Fruit fly (Drosophila melanogaster) whole organism: ENCODE measurements around the gene Myt1.

Experiments used
- CG8478 ChIP-seq: fragments of >200 bp; optimal IDR thresholded peaks from 2 replicates; lab custom pipeline; 2018; ENCODE audit warnings: inconsistent platforms
- Dll ChIP-seq: fragments of >200 bp; optimal IDR thresholded peaks from 2 replicates; lab custom pipeline; 2017
- EcR ChIP-seq, 2 experiments: fragments of >200 bp; optimal IDR thresholded peaks; 2 replicates each; lab custom pipeline; 2017; ENCODE audit warnings: missing biosample characterization in 2 of 2, missing genetic modification characterization in 2 of 2, missing genetic modification reagents in 2 of 2
- pan ChIP-seq: fragments of >200 bp; optimal IDR thresholded peaks from 2 replicates; lab custom pipeline; 2017
- psq ChIP-seq: fragments of >200 bp; optimal IDR thresholded peaks from 2 replicates; lab custom pipeline; 2017
- usp ChIP-seq: fragments of >200 bp; optimal IDR thresholded peaks from 2 replicates; lab custom pipeline; 2017; ENCODE audit warnings: missing biosample characterization, missing genetic modification characterization, mixed read lengths

The Myt1 gene

DNA sequence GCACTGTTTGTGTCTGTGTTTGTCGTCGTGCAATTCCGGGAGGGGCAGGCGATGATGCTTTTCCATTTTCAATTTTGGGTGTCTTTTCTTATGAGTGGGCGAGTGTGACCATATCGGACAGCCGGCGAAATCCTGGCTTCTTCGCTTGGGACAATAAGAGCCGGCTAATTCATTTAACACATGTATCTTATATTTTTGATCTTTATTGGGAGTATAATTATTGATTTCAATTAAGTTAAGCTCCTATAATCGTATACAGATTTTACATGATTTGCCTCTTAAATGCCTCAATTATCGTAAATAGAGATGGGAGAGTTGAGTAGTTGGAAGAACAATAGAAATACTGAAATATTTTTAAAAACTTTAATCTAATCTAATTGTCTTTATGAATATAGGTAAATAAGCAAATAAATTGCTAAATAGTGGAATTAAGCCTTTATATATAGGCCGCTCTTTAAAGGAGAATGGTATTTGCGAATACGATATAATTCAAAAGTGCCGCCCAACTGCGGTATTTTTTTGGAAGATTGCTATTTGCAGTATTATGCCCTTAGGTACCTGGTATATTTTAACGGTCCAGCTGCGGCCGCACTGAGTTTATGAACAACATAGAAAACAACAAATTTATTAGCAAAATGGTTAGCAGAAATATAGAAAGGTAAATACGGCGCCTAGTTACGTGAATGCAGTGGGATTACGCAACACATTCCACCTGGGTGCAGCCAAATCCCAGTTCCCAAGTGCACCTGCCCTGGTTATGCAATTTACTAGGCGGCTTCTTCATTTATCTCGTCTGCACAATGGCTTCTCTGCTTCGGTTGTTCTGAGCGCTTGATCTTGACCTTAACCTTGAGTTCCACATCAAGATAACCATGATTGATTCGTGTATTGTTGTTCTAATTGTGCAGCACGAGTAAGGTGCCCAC lies at the start of gene Myt1, which contains the start of the genes PGRP-LD and Pmi:
TSS of gene Myt1 (minus strand) at position 116 of the 926 bp plus-strand sequence.
TSS of gene PGRP-LD (plus strand) at position 576 of the 926 bp plus-strand sequence.
TSS of gene Pmi (plus strand) at position 576 of the 926 bp plus-strand sequence.
- no peak for TF ChIP-seq pan (lab: Kevin White, UChicago)
- TF ChIP-seq Dll (lab: Kevin White, UChicago) = no peak
- no peak for TF ChIP-seq usp (GFP tag; lab: Kevin White, UChicago)
- no peak for TF ChIP-seq EcR (GFP tag; optimal IDR thresholded peaks at IDR 0.05; lab: Kevin White, UChicago)
- TF ChIP-seq CG8478 = no peak
- TF ChIP-seq psq (lab: Kevin White, UChicago) = no peak

DNA sequence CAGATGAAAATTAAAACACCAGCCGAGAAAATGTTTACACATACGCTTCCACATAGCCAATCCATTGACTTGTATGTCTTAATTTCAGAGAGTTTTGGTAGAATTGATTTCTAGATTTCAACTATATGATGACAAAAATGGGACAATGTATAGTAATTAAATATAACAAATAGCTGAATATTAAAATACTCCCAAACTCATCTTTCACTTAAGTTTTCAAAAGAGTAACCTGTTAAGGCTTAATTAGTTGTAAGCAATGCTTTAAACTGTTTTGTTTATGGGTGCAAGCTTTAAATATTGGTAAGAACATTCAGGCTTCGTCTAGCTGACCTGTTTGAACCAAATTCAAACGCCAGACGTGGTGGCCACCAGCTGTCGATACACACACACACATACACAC lies 49.3 kb upstream of the Myt1 start:
- TF ChIP-seq pan (lab: Kevin White, UChicago) (no peak), psq (lab: Kevin White, UChicago) (no peak), EcR (GFP tag; optimal IDR thresholded peaks at IDR 0.05; lab: Kevin White, UChicago) (no peak), CG8478 (no peak), Dll (lab: Kevin White, UChicago) (no peak), usp (GFP tag; lab: Kevin White, UChicago) (no peak)

dm6 chr3L:5828275-5828674 lies 48.9 kb upstream of the Myt1 start:
- no peak for TF ChIP-seq Dll (lab: Kevin White, UChicago)
- TF ChIP-seq usp (GFP tag; lab: Kevin White, UChicago) = no peak
- TF ChIP-seq psq (lab: Kevin White, UChicago) = no peak
- no peak for TF ChIP-seq EcR (GFP tag; optimal IDR thresholded peaks at IDR 0.05; lab: Kevin White, UChicago)
- TF ChIP-seq CG8478 = no peak
- TF ChIP-seq pan (lab: Kevin White, UChicago) = no peak

DNA sequence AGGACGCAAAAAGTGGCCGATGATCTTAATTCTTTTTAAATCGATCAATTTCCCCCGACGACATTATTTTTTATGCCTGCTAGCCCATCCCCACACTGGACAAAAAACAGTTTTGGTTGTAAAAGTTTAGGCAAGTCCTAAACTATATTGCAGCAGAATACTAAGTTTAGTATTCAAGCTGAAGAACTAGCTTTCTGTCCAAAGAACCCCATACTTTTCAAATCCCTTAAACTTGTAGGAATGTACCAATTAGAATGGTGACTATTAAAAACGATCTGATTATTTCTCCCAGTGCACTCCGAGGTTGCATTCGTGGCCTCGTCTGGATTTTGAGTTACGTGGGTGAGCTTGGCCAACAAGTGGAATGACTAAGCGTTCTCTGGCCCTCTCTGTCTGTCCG lies 46.1 kb upstream of the Myt1 start:
- TF ChIP-seq CG8478 = no peak
- no peak for TF ChIP-seq pan (lab: Kevin White, UChicago)
- TF ChIP-seq Dll (lab: Kevin White, UChicago) = no peak
- TF ChIP-seq usp (GFP tag; lab: Kevin White, UChicago) = no peak
- no peak for TF ChIP-seq EcR (GFP tag; optimal IDR thresholded peaks at IDR 0.05; lab: Kevin White, UChicago)
- no peak for TF ChIP-seq psq (lab: Kevin White, UChicago)

DNA sequence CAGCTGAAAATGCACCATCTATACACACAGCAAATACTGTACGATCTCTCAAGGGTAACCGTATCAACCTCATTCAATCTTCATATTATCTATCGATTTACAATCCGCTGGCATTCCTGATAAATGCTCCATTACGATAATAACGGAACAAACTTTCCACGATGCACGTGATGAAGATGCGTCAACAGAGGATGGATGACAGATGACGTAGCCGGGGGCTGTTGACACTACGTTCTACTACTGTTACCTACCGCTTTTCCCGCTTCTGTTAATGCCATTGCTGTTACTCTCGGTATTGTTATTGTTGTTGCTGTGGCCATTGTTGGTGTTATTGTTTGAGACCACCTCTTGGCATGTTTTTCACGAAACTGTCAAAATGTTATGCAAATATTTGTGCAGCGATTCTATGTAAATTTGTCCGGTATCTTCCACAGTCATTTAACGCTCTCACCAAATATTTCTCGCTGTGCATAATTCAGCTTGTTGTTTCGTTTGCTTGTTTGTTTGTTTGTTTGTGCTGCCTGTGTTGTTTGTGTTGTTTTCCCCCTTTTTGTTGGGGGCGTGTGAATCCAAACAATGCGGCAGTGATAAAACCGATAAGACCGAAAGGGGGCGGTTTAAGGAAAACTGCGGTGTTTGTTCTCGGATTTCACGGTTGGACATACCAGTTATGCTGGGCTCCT lies 44.5 kb upstream of the Myt1 start:
- TF ChIP-seq pan (lab: Kevin White, UChicago) (no peak), psq (lab: Kevin White, UChicago) (no peak), Dll (lab: Kevin White, UChicago) (no peak), usp (GFP tag; lab: Kevin White, UChicago) (no peak), EcR (GFP tag; optimal IDR thresholded peaks at IDR 0.05; lab: Kevin White, UChicago) (no peak), CG8478 (no peak)

- no peak for TF ChIP-seq pan (lab: Kevin White, UChicago)
- no peak for TF ChIP-seq psq (lab: Kevin White, UChicago)
- TF ChIP-seq CG8478 = no peak
- no peak for TF ChIP-seq usp (GFP tag; lab: Kevin White, UChicago)
- no peak for TF ChIP-seq EcR (GFP tag; optimal IDR thresholded peaks at IDR 0.05; lab: Kevin White, UChicago)
- no peak for TF ChIP-seq Dll (lab: Kevin White, UChicago)
Observed at dm6 chr3L:5821506-5821905, 42.1 kb upstream of the Myt1 start.

- TF ChIP-seq psq (lab: Kevin White, UChicago) = no peak
- TF ChIP-seq EcR (GFP tag; optimal IDR thresholded peaks at IDR 0.05; lab: Kevin White, UChicago) = no peak
- no peak for TF ChIP-seq usp (GFP tag; lab: Kevin White, UChicago)
- no peak for TF ChIP-seq pan (lab: Kevin White, UChicago)
- no peak for TF ChIP-seq Dll (lab: Kevin White, UChicago)
- TF ChIP-seq CG8478 = no peak
Observed at dm6 chr3L:5820793-5821192, 41.4 kb upstream of the Myt1 start.

DNA sequence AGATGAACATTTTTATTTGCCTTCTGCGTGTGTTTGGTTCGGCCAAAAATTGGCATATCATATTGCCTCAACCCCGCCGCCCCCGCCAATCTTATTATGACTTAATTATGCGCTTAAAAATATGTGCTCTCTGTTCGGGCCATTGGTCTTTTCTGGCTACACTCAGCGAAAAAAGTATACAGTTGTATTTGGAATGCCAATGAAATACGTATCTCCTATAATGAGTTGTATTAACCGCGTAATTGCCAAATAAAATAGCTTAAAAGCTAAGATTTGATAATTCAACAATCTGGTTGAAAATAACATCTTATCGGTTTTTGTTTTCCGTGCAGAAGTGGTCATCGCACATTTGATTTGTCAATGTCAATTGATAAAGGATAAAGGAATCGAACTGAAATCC lies 40.6 kb upstream of the Myt1 start:
- TF ChIP-seq Dll (lab: Kevin White, UChicago) (no peak), CG8478 (no peak), usp (GFP tag; lab: Kevin White, UChicago) (no peak), EcR (GFP tag; optimal IDR thresholded peaks at IDR 0.05; lab: Kevin White, UChicago) (no peak)

- TF ChIP-seq EcR (GFP tag; optimal IDR thresholded peaks at IDR 0.05; lab: Kevin White, UChicago) (no peak), CG8478 (no peak), pan (lab: Kevin White, UChicago) (no peak), usp (GFP tag; lab: Kevin White, UChicago) (no peak), Dll (lab: Kevin White, UChicago) (no peak), psq (lab: Kevin White, UChicago) (no peak)
Observed at dm6 chr3L:5819310-5819709, 39.9 kb upstream of the Myt1 start.

dm6 chr3L:5817177-5817576 lies 37.8 kb upstream of the Myt1 start:
- TF ChIP-seq usp (GFP tag; lab: Kevin White, UChicago) = no peak
- TF ChIP-seq pan (lab: Kevin White, UChicago) = no peak
- no peak for TF ChIP-seq Dll (lab: Kevin White, UChicago)
- no peak for TF ChIP-seq psq (lab: Kevin White, UChicago)
- no peak for TF ChIP-seq CG8478
- TF ChIP-seq EcR (GFP tag; optimal IDR thresholded peaks at IDR 0.05; lab: Kevin White, UChicago) = no peak

DNA sequence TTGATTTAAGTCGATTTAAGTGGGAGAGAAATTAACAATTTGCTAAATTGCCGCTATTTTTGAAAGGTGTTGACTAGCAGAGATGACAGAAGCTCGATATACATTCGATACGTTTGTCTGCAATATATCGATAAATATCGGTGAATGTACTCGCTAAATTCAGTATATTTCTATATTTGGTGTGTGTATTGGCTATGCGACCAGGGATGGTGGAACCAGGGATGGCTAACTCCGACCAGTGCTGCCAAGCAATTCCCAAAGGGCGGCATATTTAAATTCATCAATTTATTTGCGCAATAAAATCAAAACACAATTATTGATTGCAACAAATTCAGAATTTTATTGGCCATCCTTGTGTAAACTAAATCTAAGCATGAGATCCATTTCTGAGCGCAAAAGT lies 33.6 kb upstream of the Myt1 start, which contains the start of gene mad2:
TSS of gene mad2 (minus strand) at position 78 of the 400 bp plus-strand sequence.
- TF ChIP-seq usp (GFP tag; lab: Kevin White, UChicago) (no peak), EcR (GFP tag; optimal IDR thresholded peaks at IDR 0.05; lab: Kevin White, UChicago) (no peak), pan (lab: Kevin White, UChicago) (no peak), Dll (lab: Kevin White, UChicago) (no peak), CG8478 (no peak), psq (lab: Kevin White, UChicago) (no peak)
